Worm (Caenorhabditis elegans): ENCODE results near the gene ntc-1.

The ntc-1 gene

DNA sequence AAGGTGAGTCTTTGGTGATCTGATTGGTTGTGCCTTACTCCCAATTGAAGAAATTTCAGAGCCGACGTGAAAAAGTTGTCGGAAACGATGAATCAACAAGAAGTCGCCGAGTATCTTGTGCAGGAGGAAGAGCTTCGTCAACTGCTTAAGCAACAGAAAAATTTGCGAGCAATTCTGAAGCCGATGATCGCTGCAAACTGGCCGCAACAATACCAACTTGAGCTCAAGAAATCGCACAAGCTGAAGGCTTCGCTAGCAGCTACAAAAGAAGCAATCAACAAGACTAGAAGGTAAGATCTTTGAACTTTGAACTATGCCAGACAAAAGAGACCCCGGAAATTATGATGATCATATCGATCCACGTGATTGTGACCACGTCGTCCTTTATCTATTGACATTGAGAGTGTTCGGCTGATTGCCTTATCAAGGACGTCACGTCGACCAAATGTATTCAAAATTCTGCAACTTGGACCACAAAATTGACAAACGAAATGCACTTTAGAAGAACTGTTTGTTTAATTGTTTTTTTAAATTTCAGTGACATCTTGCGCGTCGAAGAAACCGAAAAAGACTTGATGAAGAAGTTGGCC, 45.5 kb downstream of the ntc-1 start:
- TF ChIP-seq dve-1 (tag; optimal IDR thresholded peaks at IDR 0.05; ENCODE audit: insufficient read depth): peak; percentile 35
- peak; percentile 42 for TF ChIP-seq hlh-30 (tag; optimal IDR thresholded peaks at IDR 0.05; ENCODE audit: insufficient read depth)
- TF ChIP-seq zag-1 (tag; optimal IDR thresholded peaks at IDR 0.05): no peak
- peak; percentile 34 for TF ChIP-seq aha-1 (tag)
- peak; percentile 28; the same call in 1 of the 2 replicates for TF ChIP-seq dmd-6 (GFP tag; IDR thresholded peaks at IDR 0.05)
- no peak for TF ChIP-seq ceh-62 (tag; optimal IDR thresholded peaks at IDR 0.05)
- TF ChIP-seq set-16 (GFP tag; IDR thresholded peaks at IDR 0.05): no peak
- TF ChIP-seq unc-62 (GFP tag; optimal IDR thresholded peaks at IDR 0.05 in 1 of 2): peak in 1 of 2 experiments; percentile 22
- TF ChIP-seq unc-62 (tag; optimal IDR thresholded peaks at IDR 0.05): no peak
- no peak for TF ChIP-seq Y48G9A.11 (GFP tag; IDR thresholded peaks at IDR 0.05)

DNA sequence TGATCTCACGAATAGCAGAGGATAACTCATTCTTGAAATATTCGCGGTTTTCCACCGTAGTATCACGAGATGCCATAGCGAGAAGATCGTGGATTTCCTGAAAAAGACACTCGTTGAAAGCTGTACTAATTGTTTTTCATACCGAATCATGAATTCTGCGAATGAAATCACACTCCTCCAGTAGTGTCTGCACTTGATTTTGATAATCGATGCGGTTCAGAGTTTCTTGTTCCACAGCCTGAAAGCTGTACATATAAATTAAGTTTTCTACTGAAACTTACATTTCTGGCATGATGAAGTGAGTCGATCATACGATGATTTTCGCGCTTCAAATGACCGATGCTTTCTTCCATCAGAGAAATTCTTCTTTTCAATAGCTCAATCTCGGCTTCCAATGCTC, 48.6 kb downstream of the ntc-1 start:
- TF ChIP-seq skn-1 (tag; optimal IDR thresholded peaks at IDR 0.05) (no peak), unc-62 (GFP tag; optimal IDR thresholded peaks at IDR 0.05 in 1 of 2) (peak in 1 of 2 experiments; percentile 81), unc-62 (tag; optimal IDR thresholded peaks at IDR 0.05) (no peak)

- TF ChIP-seq nhr-48 (tag; optimal IDR thresholded peaks at IDR 0.05): no peak
- no peak for TF ChIP-seq ama-1 (optimal IDR thresholded peaks at IDR 0.05)
- no peak for TF ChIP-seq ctbp-1 (GFP tag; IDR thresholded peaks at IDR 0.05)
- TF ChIP-seq unc-62 (GFP tag; optimal IDR thresholded peaks at IDR 0.05 in 1 of 2): no peak
- no peak for TF ChIP-seq unc-62 (tag; optimal IDR thresholded peaks at IDR 0.05)
- no peak for TF ChIP-seq ztf-11 (tag; optimal IDR thresholded peaks at IDR 0.05)
- no peak for TF ChIP-seq F49E8.2 (tag; optimal IDR thresholded peaks at IDR 0.05; ENCODE audit: borderline replicate concordance)
- no peak for TF ChIP-seq lsy-2 (tag; optimal IDR thresholded peaks at IDR 0.05)
Measured at ce11 chrX:4915879-4916278, 50.0 kb downstream of the ntc-1 start, which contains the start of gene ifa-4. Gene ifa-4 (minus strand): TSS chrX:4915979.

All from whole organism, L4 larva.